Fruit fly (Drosophila melanogaster) whole organism, pupa: ENCODE measurements around the gene CycE.
"Not testable (repeated sequence)": the region's sequence is repeated elsewhere in the genome, so short reads cannot be mapped to it uniquely, and the experiment has no call there.

Source experiments
- CG10348 ChIP-seq: fragments of 200-800 bp; sonication (Bioruptor generic); IDR thresholded peaks from 2 replicates; pipeline ENCODE4 v1.3.6; 2022; ENCODE audit warnings: missing biosample characterization, missing genetic modification characterization
- CG13204 ChIP-seq: fragments of 200-800 bp; sonication (Bioruptor generic); optimal IDR thresholded peaks from 2 replicates; lab custom pipeline; 2018; ENCODE audit warnings: missing biosample characterization, mild to moderate bottlenecking, missing genetic modification characterization, moderate library complexity
- CG15710 ChIP-seq: fragments of 200-800 bp; sonication (Bioruptor generic); optimal IDR thresholded peaks from 2 replicates; lab custom pipeline; 2018; ENCODE audit warnings: missing biosample characterization, mild to moderate bottlenecking, missing genetic modification characterization, moderate library complexity
- CG32121 ChIP-seq: fragments of 200-800 bp; sonication (Bioruptor generic); IDR thresholded peaks from 2 replicates; pipeline ENCODE4 v1.3.6; 2022; ENCODE audit warnings: missing biosample characterization, missing genetic modification characterization
- CG34367 ChIP-seq: fragments of 200-800 bp; sonication (Bioruptor generic); optimal IDR thresholded peaks from 2 replicates; lab custom pipeline; 2018; ENCODE audit warnings: missing biosample characterization, mild to moderate bottlenecking, missing genetic modification characterization
- CG4496 ChIP-seq: fragments of 200-800 bp; sonication (Bioruptor generic); IDR thresholded peaks from 3 replicates; pipeline ENCODE4 v1.3.6; 2022; ENCODE audit warnings: missing biosample characterization, missing genetic modification characterization
- CG8301 ChIP-seq: fragments of 200-800 bp; sonication (Bioruptor generic); optimal IDR thresholded peaks from 2 replicates; lab custom pipeline; 2018; ENCODE audit warnings: missing biosample characterization, mild to moderate bottlenecking, missing genetic modification characterization
- EcR ChIP-seq: fragments of 200-800 bp; sonication (Bioruptor generic); optimal IDR thresholded peaks from 3 replicates; lab custom pipeline; 2019; ENCODE audit warnings: missing biosample characterization, missing genetic modification characterization, mild to moderate bottlenecking, moderate library complexity, missing genetic modification reagents
- fd96Ca ChIP-seq: fragments of 200-800 bp; sonication (Bioruptor generic); IDR thresholded peaks from 3 replicates; pipeline ENCODE4 v1.3.6; 2022; ENCODE audit warnings: missing biosample characterization, missing genetic modification characterization

DNA sequence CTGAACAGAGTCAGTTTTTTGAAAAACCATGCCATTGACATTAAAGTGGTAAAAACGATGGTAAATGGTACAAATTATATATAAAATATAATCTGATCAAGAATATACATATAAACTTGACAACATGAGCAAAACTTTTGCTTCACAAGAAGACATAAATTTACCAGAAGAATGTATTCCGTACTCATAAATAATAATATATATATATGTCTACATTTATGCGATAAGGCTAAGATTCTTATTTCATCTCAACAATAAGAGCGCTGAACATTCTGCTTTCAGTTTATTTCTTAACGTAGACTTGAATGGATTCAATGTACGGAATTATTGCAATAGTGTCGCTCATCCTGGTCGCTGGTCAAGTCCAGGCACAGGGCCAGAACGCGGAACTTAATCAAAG lies 52.2 kb downstream of the CycE start, which contains the start of gene CG31780:
- not testable (repeated sequence) for TF ChIP-seq fd96Ca (GFP tag; lab: Robert Waterston, UW); EcR (GFP tag; lab: Kevin White, UChicago); CG32121 (GFP tag; lab: Robert Waterston, UW); CG13204 (GFP tag; lab: Kevin White, UChicago); CG15710 (tag; lab: Kevin White, UChicago); CG10348 (GFP tag; lab: Robert Waterston, UW); CG8301 (tag; lab: Kevin White, UChicago); CG34367; CG4496
